Fruit fly (Drosophila melanogaster): ENCODE results near the gene CG12213.
A peak's percentile ranks its signal among the peaks of the same experiment; 100 is the strongest.

The CG12213 gene

dm6 chr3R:11967262-11968029 lies at the start of gene CG12213, which contains the start of gene GC1:
TSS of gene CG12213 (minus strand) at chr3R:11967691.
TSS of gene GC1 (plus strand) at chr3R:11967708.
- TF ChIP-seq CG8301 (tag; optimal IDR thresholded peaks at IDR 0.05) (no peak), EcR (GFP tag; optimal IDR thresholded peaks at IDR 0.05) (peak; percentile 1), D1 (tag; optimal IDR thresholded peaks at IDR 0.05) (no peak), CG12605 (GFP tag; IDR thresholded peaks at IDR 0.05) (no peak), CG34367 (tag; optimal IDR thresholded peaks at IDR 0.05) (peak; percentile 8), Pif1A (GFP tag; optimal IDR thresholded peaks at IDR 0.05) (no peak), CG14655 (GFP tag; optimal IDR thresholded peaks at IDR 0.05) (no peak), CG4496 (GFP tag; IDR thresholded peaks at IDR 0.05) (no peak), CG10348 (GFP tag; IDR thresholded peaks at IDR 0.05) (0 out of 2 replicates have a peak, but pooled peaks have one; percentile 16), CG8159 (tag; optimal IDR thresholded peaks at IDR 0.05) (peak; percentile 35), Ets98B (GFP tag; IDR thresholded peaks at IDR 0.05) (0 out of 2 replicates have a peak, but pooled peaks have one; percentile 10), CG13204 (GFP tag; optimal IDR thresholded peaks at IDR 0.05) (no peak), fd96Ca (GFP tag; IDR thresholded peaks at IDR 0.05) (no peak), Snoo (tag; optimal IDR thresholded peaks at IDR 0.05) (peak; percentile 4), CG9948 (tag; optimal IDR thresholded peaks at IDR 0.05) (peak; percentile 13), rn (GFP tag; IDR thresholded peaks at IDR 0.05) (no peak), Pif1B (GFP tag; optimal IDR thresholded peaks at IDR 0.05) (no peak), CG32121 (GFP tag; IDR thresholded peaks at IDR 0.05) (no peak; the same call in 1 of the 2 replicates), CG15710 (tag; optimal IDR thresholded peaks at IDR 0.05) (peak; percentile 24), gl (tag; optimal IDR thresholded peaks at IDR 0.05) (no peak), CG17806 (tag; optimal IDR thresholded peaks at IDR 0.05) (no peak)

dm6 chr3R:12016828-12017280 lies 49.4 kb upstream of the CG12213 start, which contains the start of the genes DCAF12 and Spt3:
TSS of gene DCAF12 (minus strand) at chr3R:12017031.
TSS of gene Spt3 (plus strand) at chr3R:12017156.
- TF ChIP-seq CG14655 (GFP tag; optimal IDR thresholded peaks at IDR 0.05): no peak
- TF ChIP-seq CG15710 (tag; optimal IDR thresholded peaks at IDR 0.05): peak; percentile 54
- TF ChIP-seq fd96Ca (GFP tag; IDR thresholded peaks at IDR 0.05): no peak
- TF ChIP-seq CG17806 (tag; optimal IDR thresholded peaks at IDR 0.05): peak; percentile 32
- peak; percentile 14 for TF ChIP-seq Pif1B (GFP tag; optimal IDR thresholded peaks at IDR 0.05)
- peak; percentile 21; the same call in 1 of the 2 replicates for TF ChIP-seq CG32121 (GFP tag; IDR thresholded peaks at IDR 0.05)

- TF ChIP-seq CG14655 (GFP tag; optimal IDR thresholded peaks at IDR 0.05) (no peak), Snoo (tag; optimal IDR thresholded peaks at IDR 0.05) (peak; percentile 67), CG15710 (tag; optimal IDR thresholded peaks at IDR 0.05) (peak; percentile 74), CG34367 (tag; optimal IDR thresholded peaks at IDR 0.05) (peak; percentile 54), Ets98B (GFP tag; IDR thresholded peaks at IDR 0.05) (no peak; the same call in 1 of the 2 replicates), CG4496 (GFP tag; IDR thresholded peaks at IDR 0.05) (peak; percentile 54; the same call in 1 of the 3 replicates), CG9948 (tag; optimal IDR thresholded peaks at IDR 0.05) (peak; percentile 77), D1 (tag; optimal IDR thresholded peaks at IDR 0.05) (no peak), rn (GFP tag; IDR thresholded peaks at IDR 0.05) (peak; percentile 57; the same call in 1 of the 2 replicates), CG8301 (tag; optimal IDR thresholded peaks at IDR 0.05) (no peak), CG17806 (tag; optimal IDR thresholded peaks at IDR 0.05) (peak; percentile 61), CG8159 (tag; optimal IDR thresholded peaks at IDR 0.05) (peak; percentile 82), CG32121 (GFP tag; IDR thresholded peaks at IDR 0.05) (no peak; the same call in 1 of the 2 replicates), EcR (GFP tag; optimal IDR thresholded peaks at IDR 0.05) (peak; percentile 9), gl (tag; optimal IDR thresholded peaks at IDR 0.05) (no peak), CG10348 (GFP tag; IDR thresholded peaks at IDR 0.05) (peak; percentile 46; the same call in 1 of the 2 replicates)
Measured at dm6 chr3R:12010202-12010824, 42.8 kb upstream of the CG12213 start, which contains the start of the genes KLHL18 and GCC185. TSS of gene KLHL18 (minus strand) at chr3R:12010434. TSS of gene GCC185 (plus strand) at chr3R:12010772.

- no peak for TF ChIP-seq gl (tag; optimal IDR thresholded peaks at IDR 0.05)
- no peak for TF ChIP-seq CG8301 (tag; optimal IDR thresholded peaks at IDR 0.05)
- TF ChIP-seq Pif1B (GFP tag; optimal IDR thresholded peaks at IDR 0.05): no peak
- no peak for TF ChIP-seq Snoo (tag; optimal IDR thresholded peaks at IDR 0.05)
- TF ChIP-seq rn (GFP tag; IDR thresholded peaks at IDR 0.05): peak; percentile 11; the same call in 1 of the 2 replicates
- TF ChIP-seq CG17806 (tag; optimal IDR thresholded peaks at IDR 0.05): no peak
- TF ChIP-seq fd96Ca (GFP tag; IDR thresholded peaks at IDR 0.05): 0 out of 3 replicates have a peak, but pooled peaks have one; percentile 21
- TF ChIP-seq CG13204 (GFP tag; optimal IDR thresholded peaks at IDR 0.05): no peak
Measured at dm6 chr3R:12006417-12006816, 38.9 kb upstream of the CG12213 start.

dm6 chr3R:12005417-12005816 lies 37.9 kb upstream of the CG12213 start, which contains the start of gene Tk:
TSS of gene Tk (minus strand) at chr3R:12005473.
- TF ChIP-seq CG8301 (tag; optimal IDR thresholded peaks at IDR 0.05) (no peak), CG12605 (GFP tag; IDR thresholded peaks at IDR 0.05) (peak; percentile 26; the same call in 1 of the 2 replicates)

- TF ChIP-seq CG12605 (GFP tag; IDR thresholded peaks at IDR 0.05) (0 out of 2 replicates have a peak, but pooled peaks have one; percentile 26), gl (tag; optimal IDR thresholded peaks at IDR 0.05) (no peak)
Measured at dm6 chr3R:11999074-11999473, 31.6 kb upstream of the CG12213 start, which contains the start of gene Ect3. TSS of gene Ect3 (plus strand) at chr3R:11999278.
